Worm (Caenorhabditis elegans): ENCODE data around the gene emb-1.

DNA sequence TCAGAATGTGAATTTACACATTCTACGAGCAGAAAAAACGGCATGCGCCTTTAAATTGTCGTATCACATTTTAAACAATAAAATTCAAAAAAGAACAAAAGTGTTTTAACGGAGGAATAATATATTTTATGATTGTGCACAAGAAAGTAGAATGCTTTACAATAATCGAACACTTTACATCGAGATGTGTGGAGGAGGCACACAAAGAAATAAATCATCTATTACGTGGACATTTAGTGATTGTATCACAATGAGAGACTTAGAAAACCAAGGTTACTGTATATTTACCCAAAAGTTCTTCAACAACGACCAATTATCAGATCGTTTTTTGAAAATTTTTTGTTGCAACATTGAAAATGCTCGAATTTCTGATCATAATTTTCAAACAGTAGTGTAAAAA lies 37.0 kb downstream of the emb-1 start:
- no peak for TF ChIP-seq nhr-11 (tag; optimal IDR thresholded peaks at IDR 0.05)
- TF ChIP-seq Y55F3AM.14 (GFP tag; optimal IDR thresholded peaks at IDR 0.05) = no peak
- no peak for TF ChIP-seq egl-27 (tag; optimal IDR thresholded peaks at IDR 0.05)
- TF ChIP-seq lin-13 (GFP tag; optimal IDR thresholded peaks at IDR 0.05) = no peak
- TF ChIP-seq R02D3.7 (tag; optimal IDR thresholded peaks at IDR 0.05) = no peak
- TF ChIP-seq nhr-23 (tag; optimal IDR thresholded peaks at IDR 0.05) = no peak
- no peak for TF ChIP-seq nhr-237 (tag; optimal IDR thresholded peaks at IDR 0.05)
- TF ChIP-seq aly-2 (tag; optimal IDR thresholded peaks at IDR 0.05) = no peak
- TF ChIP-seq snpc-4 (tag; optimal IDR thresholded peaks at IDR 0.05) = no peak
- TF ChIP-seq lsy-2 (tag; optimal IDR thresholded peaks at IDR 0.05) = no peak
- no peak for TF ChIP-seq lin-39 (tag; optimal IDR thresholded peaks at IDR 0.05)

Data from whole organism, L2 larva.